Worm (Caenorhabditis elegans) whole organism, midembryonic: ENCODE results near the gene yju-2.

ENCODE experiments used
- T22C8.4 ChIP-seq: fragments of 200-800 bp; sonication (Bioruptor generic); IDR thresholded peaks from 2 replicates; pipeline ENCODE4 v1.3.6; 2022; ENCODE audit warnings: missing genetic modification characterization, missing compliant biosample characterization
- cog-1 ChIP-seq: sonication (generic microtip); optimal IDR thresholded peaks from 2 replicates; lab custom pipeline; 2016; ENCODE audit warnings: missing genetic modification characterization, missing compliant biosample characterization
- flt-1 ChIP-seq: fragments of 200-800 bp; sonication (Bioruptor generic); IDR thresholded peaks from 2 replicates; pipeline ENCODE4 v1.3.6; 2022; ENCODE audit warnings: missing genetic modification characterization, missing compliant biosample characterization
- klf-2 ChIP-seq: fragments of 200-800 bp; sonication (Bioruptor generic); conservative IDR thresholded peaks from 2 replicates; pipeline ENCODE4 v1.3.6; 2022; ENCODE audit warnings: missing genetic modification reagents, missing genetic modification characterization, missing compliant biosample characterization
- med-1 ChIP-seq: sonication (generic microtip); optimal IDR thresholded peaks from 2 replicates; lab custom pipeline; 2017; ENCODE audit warnings: missing genetic modification characterization, mild to moderate bottlenecking, missing compliant biosample characterization, antibody characterized with exemption, missing genetic modification reagents; ENCODE audit not compliant: insufficient read depth
- ref-1 ChIP-seq: fragments of 200-800 bp; sonication (Bioruptor generic); conservative IDR thresholded peaks from 2 replicates; pipeline ENCODE4 v1.3.6; 2022; ENCODE audit warnings: missing genetic modification reagents, missing genetic modification characterization, missing compliant biosample characterization
- tab-1 ChIP-seq: fragments of 200-800 bp; sonication (Bioruptor generic); IDR thresholded peaks from 2 replicates; pipeline ENCODE4 v1.3.6; 2022; ENCODE audit warnings: missing genetic modification characterization, missing compliant biosample characterization
- ztf-23 ChIP-seq: fragments of 200-800 bp; sonication (Bioruptor generic); IDR thresholded peaks from 2 replicates; pipeline ENCODE4 v1.3.6; 2022; ENCODE audit warnings: missing genetic modification reagents, missing genetic modification characterization, missing compliant biosample characterization
- ztf-29 ChIP-seq: fragments of 200-800 bp; sonication (Bioruptor generic); IDR thresholded peaks from 2 replicates; pipeline ENCODE4 v1.3.6; 2022; ENCODE audit warnings: missing genetic modification reagents, missing genetic modification characterization, missing compliant biosample characterization

The yju-2 gene

ce11 chrIII:7165276-7165675 lies 18.9 kb upstream of the yju-2 start:
- TF ChIP-seq ztf-29 (GFP tag; lab: Robert Waterston, UW) (no peak), ref-1 (GFP tag; lab: Robert Waterston, UW) (no peak), cog-1 (tag; lab: Kevin White, UChicago) (no peak), ztf-23 (GFP tag; lab: Robert Waterston, UW) (no peak), klf-2 (GFP tag; lab: Robert Waterston, UW) (no peak), flt-1 (no peak), tab-1 (no peak)

- TF ChIP-seq flt-1 (no peak), cog-1 (tag; lab: Kevin White, UChicago) (no peak), T22C8.4 (GFP tag; lab: Robert Waterston, UW) (no peak), klf-2 (GFP tag; lab: Robert Waterston, UW) (no peak), med-1 (GFP tag; lab: Kevin White, UChicago) (no peak), ref-1 (GFP tag; lab: Robert Waterston, UW) (no peak), ztf-23 (GFP tag; lab: Robert Waterston, UW) (no peak), tab-1 (no peak), ztf-29 (GFP tag; lab: Robert Waterston, UW) (no peak)
Measured at ce11 chrIII:7165816-7166229, 18.3 kb upstream of the yju-2 start.

ce11 chrIII:7166664-7167567 lies 17.2 kb upstream of the yju-2 start:
- TF ChIP-seq ref-1 (GFP tag; lab: Robert Waterston, UW) (no peak), ztf-29 (GFP tag; lab: Robert Waterston, UW) (no peak), cog-1 (tag; lab: Kevin White, UChicago) (no peak), tab-1 (no peak), T22C8.4 (GFP tag; lab: Robert Waterston, UW) (no peak), klf-2 (GFP tag; lab: Robert Waterston, UW) (no peak), med-1 (GFP tag; lab: Kevin White, UChicago) (no peak), flt-1 (no peak)

- TF ChIP-seq flt-1: no peak
- TF ChIP-seq ztf-23 (GFP tag; lab: Robert Waterston, UW): no peak
Measured at ce11 chrIII:7167568-7167937, 16.6 kb upstream of the yju-2 start, which contains the start of gene acs-4. Gene acs-4 (plus strand): TSS chrIII:7167838.

ce11 chrIII:7170090-7170489 lies 14.0 kb upstream of the yju-2 start:
- TF ChIP-seq klf-2 (GFP tag; lab: Robert Waterston, UW) (no peak), flt-1 (no peak), T22C8.4 (GFP tag; lab: Robert Waterston, UW) (no peak), ztf-29 (GFP tag; lab: Robert Waterston, UW) (no peak), ref-1 (GFP tag; lab: Robert Waterston, UW) (no peak), tab-1 (no peak), med-1 (GFP tag; lab: Kevin White, UChicago) (no peak), ztf-23 (GFP tag; lab: Robert Waterston, UW) (no peak), cog-1 (tag; lab: Kevin White, UChicago) (no peak)

- TF ChIP-seq klf-2 (GFP tag; lab: Robert Waterston, UW): no peak
Measured at ce11 chrIII:7178497-7178896, 5.6 kb upstream of the yju-2 start.

ce11 chrIII:7179538-7180301 lies 4.4 kb upstream of the yju-2 start, which contains the start of the genes rps-14 and rpl-36:
Gene rps-14 (minus strand): TSS chrIII:7179588.
Gene rpl-36 (plus strand): TSS chrIII:7180251.
- TF ChIP-seq tab-1: no peak
- peak; percentile 79 for TF ChIP-seq ztf-23 (GFP tag; lab: Robert Waterston, UW)
- TF ChIP-seq cog-1 (tag; lab: Kevin White, UChicago): peak; percentile 76

- TF ChIP-seq flt-1 (no peak), T22C8.4 (GFP tag; lab: Robert Waterston, UW) (no peak), cog-1 (tag; lab: Kevin White, UChicago) (no peak), ref-1 (GFP tag; lab: Robert Waterston, UW) (no peak), med-1 (GFP tag; lab: Kevin White, UChicago) (no peak), klf-2 (GFP tag; lab: Robert Waterston, UW) (no peak), tab-1 (no peak), ztf-29 (GFP tag; lab: Robert Waterston, UW) (no peak), ztf-23 (GFP tag; lab: Robert Waterston, UW) (no peak)
Measured at ce11 chrIII:7180613-7181012, 3.5 kb upstream of the yju-2 start, which contains the start of gene ndab-2. Gene ndab-2 (plus strand): TSS chrIII:7180752.

- TF ChIP-seq flt-1: 0 out of 2 replicates have a peak, but pooled peaks have one; percentile 18
- no peak for TF ChIP-seq ztf-29 (GFP tag; lab: Robert Waterston, UW)
Measured at ce11 chrIII:7181822-7182221, 2.3 kb upstream of the yju-2 start, which contains the start of gene epg-4. Gene epg-4 (plus strand): TSS chrIII:7182167.

ce11 chrIII:7185473-7185872 lies 1.3 kb downstream of the yju-2 start, which contains the start of gene F37C12.14:
Gene F37C12.14 (minus strand): TSS chrIII:7185573.
- TF ChIP-seq ref-1 (GFP tag; lab: Robert Waterston, UW) (no peak), cog-1 (tag; lab: Kevin White, UChicago) (no peak), tab-1 (no peak), med-1 (GFP tag; lab: Kevin White, UChicago) (no peak), flt-1 (no peak), T22C8.4 (GFP tag; lab: Robert Waterston, UW) (no peak), ztf-29 (GFP tag; lab: Robert Waterston, UW) (no peak), ztf-23 (GFP tag; lab: Robert Waterston, UW) (no peak), klf-2 (GFP tag; lab: Robert Waterston, UW) (no peak)
